Worm (Caenorhabditis elegans) whole organism, young adult: ENCODE results near the gene D1054.8.

ENCODE experiments used
- B0019.2 ChIP-seq: fragments of 200-800 bp; sonication (Bioruptor generic); conservative IDR thresholded peaks from 2 replicates; pipeline ENCODE4 v1.3.6; 2022; ENCODE audit warnings: missing genetic modification reagents, missing genetic modification characterization, missing compliant biosample characterization
- D2030.7 ChIP-seq: fragments of 200-800 bp; sonication (Bioruptor generic); IDR thresholded peaks from 2 replicates; pipeline ENCODE4 v1.3.6; 2022; ENCODE audit warnings: missing genetic modification reagents, missing genetic modification characterization, missing compliant biosample characterization
- F10E7.11 ChIP-seq: sonication (generic microtip); optimal IDR thresholded peaks from 2 replicates; lab custom pipeline; 2017; ENCODE audit warnings: mild to moderate bottlenecking, missing genetic modification characterization, moderate library complexity, missing compliant biosample characterization
- ama-1 ChIP-seq, 3 experiments: fragments of 150-350 bp in 1 of 3; sonication (generic microtip) in 2 of 3; optimal IDR thresholded peaks; 2 replicates each; lab custom pipeline; 2014 to 2018; ENCODE audit warnings: missing biosample characterization in 2 of 3, missing genetic modification characterization in 2 of 3, missing genetic modification reagents in 2 of 3
- aptf-3 ChIP-seq: fragments of 200-800 bp; sonication (Bioruptor generic); IDR thresholded peaks from 2 replicates; pipeline ENCODE4 v1.3.6; 2022; ENCODE audit warnings: missing genetic modification characterization, missing compliant biosample characterization
- ccch-3 ChIP-seq: fragments of 200-800 bp; sonication (Bioruptor generic); optimal IDR thresholded peaks from 2 replicates; lab custom pipeline; 2018; ENCODE audit warnings: mild to moderate bottlenecking, missing genetic modification characterization, missing compliant biosample characterization
- dpff-1 ChIP-seq: sonication (generic microtip); optimal IDR thresholded peaks from 2 replicates; lab custom pipeline; 2017; ENCODE audit warnings: mild to moderate bottlenecking, missing genetic modification characterization, missing compliant biosample characterization
- nhr-120 ChIP-seq: fragments of 200-800 bp; sonication (Bioruptor generic); IDR thresholded peaks from 2 replicates; pipeline ENCODE4 v1.3.6; 2022; ENCODE audit warnings: missing genetic modification characterization, missing compliant biosample characterization
- nhr-27 ChIP-seq: fragments of 200-800 bp; sonication (Bioruptor generic); optimal IDR thresholded peaks from 2 replicates; lab custom pipeline; 2018; ENCODE audit warnings: mild to moderate bottlenecking, missing genetic modification characterization, moderate library complexity, missing compliant biosample characterization
- repo-1 ChIP-seq: sonication (generic microtip); optimal IDR thresholded peaks from 2 replicates; lab custom pipeline; 2017; ENCODE audit warnings: mild to moderate bottlenecking, missing genetic modification characterization, missing compliant biosample characterization
- sdz-38 ChIP-seq: sonication (generic microtip); optimal IDR thresholded peaks from 2 replicates; lab custom pipeline; 2016; ENCODE audit warnings: missing genotype, missing genetic modification characterization, missing compliant biosample characterization
- somi-1 ChIP-seq: fragments of 200-800 bp; sonication (Bioruptor generic); optimal IDR thresholded peaks from 2 replicates; lab custom pipeline; 2018; ENCODE audit warnings: mild to moderate bottlenecking, missing genetic modification characterization, missing compliant biosample characterization
- tbp1 ChIP-seq: fragments of 200-800 bp; sonication (Bioruptor generic); optimal IDR thresholded peaks from 2 replicates; lab custom pipeline; 2018; ENCODE audit warnings: mild to moderate bottlenecking, missing genetic modification characterization, missing compliant biosample characterization
- tlf-1 ChIP-seq: fragments of 200-800 bp; sonication (Bioruptor generic); optimal IDR thresholded peaks from 2 replicates; lab custom pipeline; 2018; ENCODE audit warnings: mild to moderate bottlenecking, missing genetic modification characterization, missing compliant biosample characterization
- ztf-22 ChIP-seq: fragments of 200-800 bp; sonication (Bioruptor generic); optimal IDR thresholded peaks from 2 replicates; lab custom pipeline; 2018; ENCODE audit warnings: mild to moderate bottlenecking, missing genetic modification characterization, moderate library complexity, missing compliant biosample characterization

The D1054.8 gene

DNA sequence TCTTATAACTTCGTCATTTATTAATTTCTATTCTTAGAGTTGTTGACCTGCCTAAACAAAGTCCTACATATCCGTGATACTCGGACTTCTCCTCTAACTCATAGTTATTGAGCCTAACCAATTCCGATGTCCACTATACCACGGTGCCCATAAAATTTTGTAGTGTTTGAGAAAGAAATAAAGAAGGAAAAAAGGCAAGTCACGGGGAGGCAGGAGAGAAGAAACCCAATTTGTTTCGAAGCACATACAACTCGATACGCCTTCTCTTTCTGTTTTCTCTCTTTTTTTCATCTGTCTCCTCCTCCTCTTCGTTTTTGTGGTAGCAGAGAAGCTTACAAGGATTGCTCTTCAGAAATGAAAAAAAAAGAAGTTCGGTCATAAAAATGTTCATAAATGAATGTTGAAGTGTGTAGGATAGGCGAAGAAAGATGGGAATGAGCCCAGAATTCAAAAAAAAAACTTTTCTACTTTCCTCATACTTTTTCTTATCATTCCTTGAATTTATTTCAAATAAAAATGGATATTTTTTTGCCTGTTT lies 50.6 kb downstream of the D1054.8 start:
- no peak for TF ChIP-seq ztf-22 (GFP tag; lab: Kevin White, UChicago)
- TF ChIP-seq D2030.7 (GFP tag; lab: Robert Waterston, UW): no peak
- no peak for TF ChIP-seq repo-1 (tag; lab: Kevin White, UChicago)
- no peak for TF ChIP-seq nhr-120 (GFP tag; lab: Robert Waterston, UW)
- no peak for TF ChIP-seq F10E7.11 (tag; lab: Kevin White, UChicago)
- no peak for TF ChIP-seq B0019.2
- TF ChIP-seq sdz-38: no peak
- no peak for TF ChIP-seq aptf-3 (GFP tag; lab: Robert Waterston, UW)
- TF ChIP-seq somi-1 (GFP tag; lab: Kevin White, UChicago): no peak
- TF ChIP-seq tlf-1 (GFP tag; lab: Kevin White, UChicago): no peak
- TF ChIP-seq dpff-1 (tag; lab: Kevin White, UChicago): no peak
- no peak for TF ChIP-seq tbp1 (GFP tag; lab: Kevin White, UChicago)
- TF ChIP-seq nhr-27: no peak
- TF ChIP-seq ama-1 (optimal IDR thresholded peaks at IDR 0.05; lab: Kevin White, UChicago): no peak
- TF ChIP-seq ama-1 (GFP tag; optimal IDR thresholded peaks at IDR 0.05; lab: Kevin White, UChicago): no peak
- no peak for TF ChIP-seq ccch-3 (GFP tag; lab: Kevin White, UChicago)
